Worm (Caenorhabditis elegans) whole organism, L1 larva: ENCODE results near the gene Y48D7A.1.

Experiments used
- C04F5.9 ChIP-seq: sonication (generic microtip); optimal IDR thresholded peaks from 2 replicates; lab custom pipeline; 2016; ENCODE audit warnings: missing genetic modification characterization, missing compliant biosample characterization
- C34B4.2 ChIP-seq: sonication (generic microtip); optimal IDR thresholded peaks from 2 replicates; lab custom pipeline; 2017; ENCODE audit warnings: mild to moderate bottlenecking, missing genetic modification characterization, missing compliant biosample characterization
- Y116A8C.19 ChIP-seq: sonication (generic microtip); optimal IDR thresholded peaks from 2 replicates; lab custom pipeline; 2016; ENCODE audit warnings: missing compliant biosample characterization, missing genetic modification characterization, borderline replicate concordance
- aha-1 ChIP-seq: fragments of 150-350 bp; optimal IDR thresholded peaks from 2 replicates; lab custom pipeline; 2014; ENCODE audit warnings: missing biosample characterization, missing genetic modification characterization
- aly-2 ChIP-seq: fragments of 150-350 bp; optimal IDR thresholded peaks from 2 replicates; lab custom pipeline; 2014; ENCODE audit warnings: missing biosample characterization, missing genetic modification characterization
- ceh-63 ChIP-seq: fragments of 200-800 bp; sonication (Bioruptor generic); optimal IDR thresholded peaks from 2 replicates; lab custom pipeline; 2018; ENCODE audit warnings: mild to moderate bottlenecking, missing genetic modification characterization, missing compliant biosample characterization
- ceh-8 ChIP-seq: fragments of 200-800 bp; sonication (Bioruptor generic); optimal IDR thresholded peaks from 2 replicates; lab custom pipeline; 2018; ENCODE audit warnings: mild to moderate bottlenecking, missing genetic modification characterization, moderate library complexity, missing compliant biosample characterization
- ceh-82 ChIP-seq, 3 experiments: fragments of 150-350 bp in 1 of 3; sonication (generic microtip) in 2 of 3; optimal IDR thresholded peaks; 2 replicates each; lab custom pipeline; 2014 to 2017; ENCODE audit warnings: missing biosample characterization in 3 of 3, missing genetic modification characterization in 3 of 3
- ceh-88 ChIP-seq: fragments of 200-800 bp; sonication (Bioruptor generic); IDR thresholded peaks from 2 replicates; pipeline ENCODE4 v1.3.6; 2022; ENCODE audit warnings: missing genetic modification characterization, missing compliant biosample characterization
- ceh-90 ChIP-seq: sonication (generic microtip); optimal IDR thresholded peaks from 2 replicates; lab custom pipeline; 2016; ENCODE audit warnings: missing genetic modification characterization, missing compliant biosample characterization
- ces-1 ChIP-seq: fragments of 150-350 bp; optimal IDR thresholded peaks from 2 replicates; lab custom pipeline; 2014; ENCODE audit warnings: missing biosample characterization, missing genetic modification reagents, missing genetic modification characterization
- dsc-1 ChIP-seq: sonication (generic microtip); optimal IDR thresholded peaks from 2 replicates; lab custom pipeline; 2016; ENCODE audit warnings: mild to moderate bottlenecking, missing genetic modification characterization, missing compliant biosample characterization
- egl-13 ChIP-seq: sonication (generic microtip); optimal IDR thresholded peaks from 2 replicates; lab custom pipeline; 2016; ENCODE audit warnings: missing genotype, missing genetic modification reagents, missing genetic modification characterization, missing compliant biosample characterization
- egl-27 ChIP-seq, 2 experiments: fragments of 150-350 bp in 1 of 2; sonication (generic microtip); optimal IDR thresholded peaks; 3 replicates each; lab custom pipeline; 2017 to 2018; ENCODE audit warnings: missing biosample characterization in 2 of 2, missing genetic modification characterization in 2 of 2, missing genetic modification reagents in 2 of 2
- elt-2 ChIP-seq: sonication (generic microtip); optimal IDR thresholded peaks from 2 replicates; lab custom pipeline; 2016; ENCODE audit warnings: missing genetic modification characterization, mild to moderate bottlenecking, inconsistent platforms, missing compliant biosample characterization, missing genetic modification reagents
- fkh-10 ChIP-seq: sonication (generic microtip); optimal IDR thresholded peaks from 2 replicates; lab custom pipeline; 2017; ENCODE audit warnings: missing biosample characterization, missing genetic modification reagents, missing genetic modification characterization
- fkh-4 ChIP-seq: sonication (generic microtip); optimal IDR thresholded peaks from 2 replicates; lab custom pipeline; 2016; ENCODE audit warnings: missing compliant biosample characterization, missing genetic modification characterization, borderline replicate concordance
- fos-1 ChIP-seq: fragments of 150-350 bp; optimal IDR thresholded peaks from 2 replicates; lab custom pipeline; 2014; ENCODE audit warnings: missing biosample characterization, missing genetic modification characterization
- hlh-4 ChIP-seq: sonication (generic microtip); optimal IDR thresholded peaks from 2 replicates; lab custom pipeline; 2016; ENCODE audit warnings: mild to moderate bottlenecking, missing genetic modification characterization, missing compliant biosample characterization
- irx-1 ChIP-seq: sonication (generic microtip); optimal IDR thresholded peaks from 2 replicates; lab custom pipeline; 2016; ENCODE audit warnings: missing genetic modification characterization, missing compliant biosample characterization
- jun-1 ChIP-seq: fragments of 150-350 bp; optimal IDR thresholded peaks from 2 replicates; lab custom pipeline; 2014; ENCODE audit warnings: missing biosample characterization, missing genetic modification reagents, missing genetic modification characterization
- lin-13 ChIP-seq: fragments of 150-350 bp; optimal IDR thresholded peaks from 2 replicates; lab custom pipeline; 2014; ENCODE audit warnings: missing biosample characterization, missing genetic modification reagents, missing genetic modification characterization
- lin-14 ChIP-seq: fragments of 200-800 bp; sonication (Bioruptor generic); optimal IDR thresholded peaks from 2 replicates; lab custom pipeline; 2018; ENCODE audit warnings: mild to moderate bottlenecking, missing genetic modification characterization, moderate library complexity, missing compliant biosample characterization
- lin-15B ChIP-seq: fragments of 150-350 bp; sonication (generic microtip); optimal IDR thresholded peaks from 3 replicates; lab custom pipeline; 2014; ENCODE audit warnings: missing biosample characterization, missing genetic modification characterization
- mab-9 ChIP-seq: fragments of 200-800 bp; sonication (Bioruptor generic); IDR thresholded peaks from 2 replicates; pipeline ENCODE4 v1.3.6; 2022; ENCODE audit warnings: missing genetic modification reagents, missing genetic modification characterization, missing compliant biosample characterization
- mef-2 ChIP-seq: fragments of 150-350 bp; optimal IDR thresholded peaks from 2 replicates; lab custom pipeline; 2014; ENCODE audit warnings: missing biosample characterization, missing genetic modification characterization
- mep-1 ChIP-seq: fragments of 150-350 bp; optimal IDR thresholded peaks from 2 replicates; lab custom pipeline; 2014; ENCODE audit warnings: missing biosample characterization, missing genetic modification characterization
- nhr-12 ChIP-seq: sonication (generic microtip); optimal IDR thresholded peaks from 2 replicates; lab custom pipeline; 2017; ENCODE audit warnings: missing biosample characterization, missing genetic modification characterization
- nhr-19 ChIP-seq: fragments of 200-800 bp; sonication (Bioruptor generic); conservative IDR thresholded peaks from 2 replicates; pipeline ENCODE4 v1.3.6; 2022; ENCODE audit warnings: missing genetic modification characterization, missing compliant biosample characterization
- nhr-20 ChIP-seq: sonication (generic microtip); optimal IDR thresholded peaks from 2 replicates; lab custom pipeline; 2016; ENCODE audit warnings: mild to moderate bottlenecking, missing genetic modification characterization, missing compliant biosample characterization
- nhr-237 ChIP-seq: fragments of 150-350 bp; optimal IDR thresholded peaks from 2 replicates; lab custom pipeline; 2014; ENCODE audit warnings: missing biosample characterization, missing genetic modification characterization
- nhr-28 ChIP-seq: fragments of 150-350 bp; optimal IDR thresholded peaks from 2 replicates; lab custom pipeline; 2014; ENCODE audit warnings: missing biosample characterization, missing genetic modification characterization
- nhr-47 ChIP-seq: sonication (generic microtip); optimal IDR thresholded peaks from 2 replicates; lab custom pipeline; 2016; ENCODE audit warnings: mild to moderate bottlenecking, missing genetic modification characterization, moderate library complexity, missing compliant biosample characterization
- nhr-71 ChIP-seq: sonication (generic microtip); optimal IDR thresholded peaks from 2 replicates; lab custom pipeline; 2016; ENCODE audit warnings: mild to moderate bottlenecking, missing genetic modification characterization, moderate library complexity, missing compliant biosample characterization
- nhr-76 ChIP-seq: sonication (generic microtip); optimal IDR thresholded peaks from 2 replicates; lab custom pipeline; 2017; ENCODE audit warnings: missing biosample characterization, missing genetic modification characterization
- nhr-77 ChIP-seq: fragments of 150-350 bp; optimal IDR thresholded peaks from 2 replicates; lab custom pipeline; 2014; ENCODE audit warnings: missing biosample characterization, missing genetic modification characterization
- nhr-84 ChIP-seq: sonication (generic microtip); optimal IDR thresholded peaks from 2 replicates; lab custom pipeline; 2017; ENCODE audit warnings: missing biosample characterization, missing genetic modification characterization
- nhr-90 ChIP-seq: sonication (generic microtip); optimal IDR thresholded peaks from 2 replicates; lab custom pipeline; 2016; ENCODE audit warnings: mild to moderate bottlenecking, missing genetic modification characterization, missing compliant biosample characterization; ENCODE audit not compliant: poor library complexity
- pag-3 ChIP-seq: sonication (generic microtip); optimal IDR thresholded peaks from 2 replicates; lab custom pipeline; 2017; ENCODE audit warnings: missing genetic modification characterization, mild to moderate bottlenecking, missing compliant biosample characterization, antibody characterized with exemption, borderline replicate concordance; ENCODE audit not compliant: insufficient read depth
- pax-3 ChIP-seq: fragments of 200-800 bp; sonication (Bioruptor generic); optimal IDR thresholded peaks from 2 replicates; lab custom pipeline; 2018; ENCODE audit warnings: mild to moderate bottlenecking, missing genetic modification characterization, moderate library complexity, missing compliant biosample characterization
- pqm-1 ChIP-seq: sonication (generic microtip); optimal IDR thresholded peaks from 3 replicates; lab custom pipeline; 2017; ENCODE audit warnings: missing biosample characterization, missing genetic modification characterization
- skn-1 ChIP-seq: fragments of 150-350 bp; optimal IDR thresholded peaks from 2 replicates; lab custom pipeline; 2014; ENCODE audit warnings: missing biosample characterization, missing genetic modification characterization
- sox-4 ChIP-seq: sonication (generic microtip); optimal IDR thresholded peaks from 2 replicates; lab custom pipeline; 2016; ENCODE audit warnings: missing genetic modification characterization, missing compliant biosample characterization
- unc-86 ChIP-seq: sonication (generic microtip); optimal IDR thresholded peaks from 2 replicates; lab custom pipeline; 2016; ENCODE audit warnings: missing genetic modification characterization, missing compliant biosample characterization
- unc-98 ChIP-seq: fragments of 200-800 bp; sonication (Bioruptor generic); IDR thresholded peaks from 2 replicates; pipeline ENCODE4 v1.3.6; 2022; ENCODE audit warnings: missing genetic modification characterization, missing compliant biosample characterization
- vab-15 ChIP-seq: sonication (generic microtip); optimal IDR thresholded peaks from 2 replicates; lab custom pipeline; 2017; ENCODE audit warnings: missing genotype, mild to moderate bottlenecking, missing genetic modification characterization, missing compliant biosample characterization
- xbp-1 ChIP-seq: sonication (generic microtip); optimal IDR thresholded peaks from 2 replicates; lab custom pipeline; 2016; ENCODE audit warnings: missing genetic modification characterization, missing compliant biosample characterization
- zag-1 ChIP-seq: fragments of 150-350 bp; optimal IDR thresholded peaks from 2 replicates; lab custom pipeline; 2014; ENCODE audit warnings: missing biosample characterization, missing genetic modification characterization
- zip-4 ChIP-seq: fragments of 200-800 bp; sonication (Bioruptor generic); optimal IDR thresholded peaks from 2 replicates; lab custom pipeline; 2018; ENCODE audit warnings: mild to moderate bottlenecking, missing genetic modification characterization, moderate library complexity, missing compliant biosample characterization
- ztf-4 ChIP-seq: fragments of 150-350 bp; optimal IDR thresholded peaks from 2 replicates; lab custom pipeline; 2014; ENCODE audit warnings: missing biosample characterization, missing genetic modification characterization

Y48D7A.1 gene

DNA sequence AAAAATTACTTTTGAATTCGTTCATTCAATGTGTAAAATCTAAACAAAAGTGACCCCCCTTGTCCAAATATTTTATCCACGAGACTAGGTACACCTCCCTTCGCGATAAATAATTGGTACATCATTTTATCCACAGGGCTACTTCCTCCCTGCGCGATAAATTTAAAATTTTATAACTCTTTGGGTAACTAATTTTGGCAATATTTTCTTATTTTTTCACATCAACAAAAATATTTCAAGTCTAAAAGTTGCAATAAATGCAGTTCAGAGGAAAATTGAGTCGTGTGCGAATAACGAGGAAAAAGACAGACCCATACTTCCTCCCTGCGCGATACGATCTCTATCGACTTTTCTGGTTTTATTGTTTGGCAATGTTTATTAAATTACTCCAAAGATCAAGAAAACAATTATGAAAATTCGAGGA, 12.3 kb upstream of the Y48D7A.1 start (continued):
- TF ChIP-seq vab-15 (tag; lab: Kevin White, UChicago) (peak; percentile 59), nhr-47 (tag; lab: Kevin White, UChicago) (peak; percentile 100), nhr-71 (tag; lab: Kevin White, UChicago) (peak; percentile 99), nhr-12 (peak; percentile 86), nhr-20 (tag; lab: Kevin White, UChicago) (peak; percentile 98), unc-86 (tag; lab: Kevin White, UChicago) (peak; percentile 98), elt-2 (tag; lab: Kevin White, UChicago) (peak; percentile 91), fos-1 (peak; percentile 99), C34B4.2 (peak; percentile 30), mef-2 (tag; lab: Kevin White, UChicago) (peak; percentile 93), mep-1 (tag; lab: Kevin White, UChicago) (peak; percentile 100), dsc-1 (tag; lab: Kevin White, UChicago) (peak; percentile 100), sox-4 (tag; lab: Kevin White, UChicago) (peak; percentile 100), nhr-77 (tag; lab: Kevin White, UChicago) (peak; percentile 98), nhr-84 (tag; lab: Kevin White, UChicago) (peak; percentile 64), zag-1 (peak; percentile 96), ztf-4 (tag; lab: Kevin White, UChicago) (peak; percentile 98), ceh-82 (tag; optimal IDR thresholded peaks at IDR 0.05; lab: Kevin White, UChicago) (peak; percentile 98 to 99 (median 99)), unc-98 (GFP tag; lab: Robert Waterston, UW) (peak; percentile 91), pax-3 (tag; lab: Kevin White, UChicago) (peak; percentile 93), ceh-63 (peak; percentile 95), ceh-8 (GFP tag; lab: Kevin White, UChicago) (peak; percentile 99), nhr-28 (tag; lab: Kevin White, UChicago) (peak; percentile 71), lin-15B (tag; lab: Kevin White, UChicago) (no peak), egl-27 (tag; optimal IDR thresholded peaks at IDR 0.05; lab: Kevin White, UChicago) (peak; percentile 74 to 77), Y116A8C.19 (tag; lab: Kevin White, UChicago) (peak; percentile 20), ceh-88 (GFP tag; lab: Robert Waterston, UW) (peak; percentile 97), nhr-237 (tag; lab: Kevin White, UChicago) (peak; percentile 99), pqm-1 (peak; percentile 82), fkh-10 (GFP tag; lab: Kevin White, UChicago) (peak; percentile 100), fkh-4 (tag; lab: Kevin White, UChicago) (peak; percentile 90), jun-1 (tag; lab: Kevin White, UChicago) (peak; percentile 99), mab-9 (GFP tag; lab: Robert Waterston, UW) (peak; percentile 97), nhr-76 (peak; percentile 79), skn-1 (tag; lab: Kevin White, UChicago) (peak; percentile 99), hlh-4 (tag; lab: Kevin White, UChicago) (peak; percentile 85), xbp-1 (tag; lab: Kevin White, UChicago) (peak; percentile 95), egl-13 (tag; lab: Kevin White, UChicago) (peak; percentile 99), zip-4 (GFP tag; lab: Kevin White, UChicago) (peak; percentile 95), ceh-90 (tag; lab: Kevin White, UChicago) (no peak), C04F5.9 (tag; lab: Kevin White, UChicago) (peak; percentile 96), pag-3 (peak; percentile 85)

DNA sequence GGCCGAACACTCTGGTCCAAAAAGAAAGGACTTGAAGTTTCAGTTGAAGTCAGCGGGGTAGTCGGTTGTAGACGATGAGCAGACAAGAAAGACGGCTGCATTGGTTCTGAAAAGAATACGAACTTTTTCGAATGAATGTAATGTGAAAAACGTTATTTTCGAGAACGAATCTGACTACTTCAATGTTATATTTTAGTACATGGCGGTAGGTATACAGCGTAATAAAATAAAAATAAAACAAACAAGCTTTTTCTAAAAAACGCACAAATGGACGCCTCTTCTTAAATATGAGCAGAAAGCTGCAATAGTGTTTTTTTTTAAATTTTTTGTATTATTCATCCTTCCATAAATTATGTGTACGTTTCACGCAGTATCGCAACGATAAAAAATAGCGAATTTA, 9.6 kb upstream of the Y48D7A.1 start, which contains the start of gene Y41G9A.17:
Gene Y41G9A.17 (minus strand): TSS at position 101 of the 400 bp plus-strand sequence.
- no peak for TF ChIP-seq irx-1 (tag; lab: Kevin White, UChicago)
- TF ChIP-seq lin-13 (GFP tag; lab: Kevin White, UChicago): no peak
- TF ChIP-seq aly-2: no peak
- TF ChIP-seq ztf-4 (tag; lab: Kevin White, UChicago): no peak
- TF ChIP-seq pqm-1: no peak
- no peak for TF ChIP-seq vab-15 (tag; lab: Kevin White, UChicago)
- no peak for TF ChIP-seq ces-1 (GFP tag; lab: Kevin White, UChicago)
- TF ChIP-seq jun-1 (tag; lab: Kevin White, UChicago): no peak
- TF ChIP-seq fkh-10 (GFP tag; lab: Kevin White, UChicago): no peak
- no peak for TF ChIP-seq Y116A8C.19 (tag; lab: Kevin White, UChicago)
- TF ChIP-seq nhr-90 (tag; lab: Kevin White, UChicago): no peak
- TF ChIP-seq dsc-1 (tag; lab: Kevin White, UChicago): no peak
- TF ChIP-seq lin-14 (GFP tag; lab: Kevin White, UChicago): no peak
- no peak for TF ChIP-seq nhr-237 (tag; lab: Kevin White, UChicago)
- TF ChIP-seq nhr-19 (GFP tag; lab: Robert Waterston, UW): no peak
- no peak for TF ChIP-seq aha-1 (tag; lab: Kevin White, UChicago)
